Fruit fly (Drosophila melanogaster): ENCODE measurements around the gene Gal.

The Gal gene

DNA sequence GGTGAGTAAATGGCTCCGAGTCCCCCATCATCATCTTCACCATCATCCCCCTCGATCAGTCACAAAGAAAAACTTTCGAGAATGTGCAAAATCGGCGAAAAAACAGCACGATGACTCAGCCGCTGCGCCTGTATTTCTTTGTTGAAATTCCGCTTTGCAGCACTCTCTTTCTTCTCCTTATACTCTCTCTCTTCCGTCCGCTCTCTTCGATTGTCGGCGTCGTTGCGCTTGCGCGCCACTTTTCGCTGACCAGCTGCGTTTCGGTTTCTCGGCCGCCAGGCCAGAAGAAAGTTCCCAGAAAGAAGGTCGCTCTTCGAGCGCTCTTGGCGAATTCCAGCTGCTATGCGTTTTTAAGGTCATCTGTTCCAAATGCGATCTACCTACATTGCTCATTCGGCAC lies 23.4 kb downstream of the Gal start (continued):
- TF ChIP-seq pros (GFP tag; optimal IDR thresholded peaks at IDR 0.05) (peak; percentile 58), Mrtf (GFP tag; IDR thresholded peaks at IDR 0.05) (no peak), eyg (GFP tag; optimal IDR thresholded peaks at IDR 0.05) (no peak)

DNA sequence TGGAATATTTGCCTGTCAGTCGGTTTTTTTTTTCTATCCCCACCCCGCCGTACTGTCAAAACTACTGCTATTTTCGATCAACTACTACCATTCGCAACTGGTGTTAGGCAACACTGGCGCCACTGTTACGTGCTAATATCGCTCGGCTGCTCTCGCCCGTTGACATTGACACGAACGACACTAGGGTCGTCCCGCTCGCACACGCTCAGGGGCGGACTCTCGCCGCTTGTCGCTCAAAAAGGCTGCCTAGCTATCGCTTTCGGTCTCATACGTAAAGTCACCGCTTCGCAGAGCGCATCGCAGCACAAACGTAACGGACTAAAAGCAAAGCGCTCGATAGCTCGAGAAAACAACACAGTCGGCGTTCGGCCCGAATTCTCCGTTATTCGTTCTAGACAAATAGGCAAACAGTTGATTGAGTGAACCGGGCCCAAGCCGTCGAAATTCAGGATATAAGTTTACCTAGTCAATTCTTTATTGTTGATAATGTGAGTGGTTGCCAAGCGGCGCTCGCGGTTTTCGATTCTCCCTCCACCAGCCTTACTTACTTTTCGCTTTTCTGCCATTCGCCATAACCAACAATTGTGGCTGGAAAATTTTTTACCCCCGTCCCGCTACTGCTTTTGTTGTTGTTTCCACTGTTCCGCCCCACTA lies 24.2 kb downstream of the Gal start:
- TF ChIP-seq dimm (GFP tag; IDR thresholded peaks at IDR 0.05) (no peak), Eip74EF (GFP tag; optimal IDR thresholded peaks at IDR 0.05) (peak in 1 of 2 experiments; percentile 41), trh (GFP tag; optimal IDR thresholded peaks at IDR 0.05) (no peak), CG5953 (GFP tag; IDR thresholded peaks at IDR 0.05) (no peak), CG11695 (GFP tag; IDR thresholded peaks at IDR 0.05) (no peak), klu (GFP tag; IDR thresholded peaks at IDR 0.05) (no peak), CG15696 (tag; optimal IDR thresholded peaks at IDR 0.05) (no peak), CG17385 (GFP tag; optimal IDR thresholded peaks at IDR 0.05) (peak; percentile 4), CG10267 (tag; optimal IDR thresholded peaks at IDR 0.05) (peak; percentile 88), CG1024 (GFP tag; IDR thresholded peaks at IDR 0.05) (no peak), peb (GFP tag; IDR thresholded peaks at IDR 0.05) (no peak), CG1603 (tag; optimal IDR thresholded peaks at IDR 0.05) (peak; percentile 56), eyg (GFP tag; optimal IDR thresholded peaks at IDR 0.05) (peak; percentile 49), CG11456 (GFP tag; IDR thresholded peaks at IDR 0.05) (no peak), CG14050 (GFP tag; IDR thresholded peaks at IDR 0.05) (no peak), CG31224 (GFP tag; IDR thresholded peaks at IDR 0.05) (no peak), CG31365 (tag; optimal IDR thresholded peaks at IDR 0.05) (no peak), CG8281 (tag; optimal IDR thresholded peaks at IDR 0.05) (no peak), corto (GFP tag; optimal IDR thresholded peaks at IDR 0.05) (no peak), wor (GFP tag; IDR thresholded peaks at IDR 0.05) (no peak), Sin3A (optimal IDR thresholded peaks at IDR 0.05) (no peak), Meics (GFP tag; optimal IDR thresholded peaks at IDR 0.05) (peak; percentile 29), CG6254 (GFP tag; optimal IDR thresholded peaks at IDR 0.05) (no peak), Chrac-16 (GFP tag; optimal IDR thresholded peaks at IDR 0.05) (no peak), CG1529 (GFP tag; optimal IDR thresholded peaks at IDR 0.05) (no peak), CG15514 (GFP tag; optimal IDR thresholded peaks at IDR 0.05) (peak; percentile 14), Fer2 (tag; optimal IDR thresholded peaks at IDR 0.05) (no peak), sna (GFP tag; IDR thresholded peaks at IDR 0.05; ENCODE audit: partially characterized antibody) (no peak), nmo (GFP tag; optimal IDR thresholded peaks at IDR 0.05) (peak; percentile 38), vvl (GFP tag; IDR thresholded peaks at IDR 0.05) (no peak), zf30C (GFP tag; optimal IDR thresholded peaks at IDR 0.05) (peak; percentile 9), H2.0 (GFP tag; IDR thresholded peaks at IDR 0.05) (no peak), Doc3 (GFP tag; IDR thresholded peaks at IDR 0.05; ENCODE audit: partially characterized antibody) (no peak), CG10209 (GFP tag; optimal IDR thresholded peaks at IDR 0.05) (peak; percentile 18), Sry-δ (GFP tag; optimal IDR thresholded peaks at IDR 0.05) (peak; percentile 34), CG17802 (tag; optimal IDR thresholded peaks at IDR 0.05) (no peak), tna (GFP tag; IDR thresholded peaks at IDR 0.05; ENCODE audit: partially characterized antibody) (no peak), CG7357 (GFP tag; IDR thresholded peaks at IDR 0.05) (no peak), CG9437 (GFP tag; optimal IDR thresholded peaks at IDR 0.05) (peak; percentile 99), Myb (GFP tag; optimal IDR thresholded peaks at IDR 0.05) (peak; percentile 41), Spps (tag; optimal IDR thresholded peaks at IDR 0.05) (no peak), ewg (GFP tag; optimal IDR thresholded peaks at IDR 0.05) (peak; percentile 40), disco-r (GFP tag; optimal IDR thresholded peaks at IDR 0.05) (no peak), wdn (GFP tag; IDR thresholded peaks at IDR 0.05) (no peak), nau (GFP tag; optimal IDR thresholded peaks at IDR 0.05) (peak; percentile 32), chn (GFP tag; optimal IDR thresholded peaks at IDR 0.05) (peak; percentile 38), E2f1 (GFP tag; IDR thresholded peaks at IDR 0.05) (no peak)

Measured in whole organism, embryonic.